Worm (Caenorhabditis elegans): ENCODE results near the gene crn-7.

DNA sequence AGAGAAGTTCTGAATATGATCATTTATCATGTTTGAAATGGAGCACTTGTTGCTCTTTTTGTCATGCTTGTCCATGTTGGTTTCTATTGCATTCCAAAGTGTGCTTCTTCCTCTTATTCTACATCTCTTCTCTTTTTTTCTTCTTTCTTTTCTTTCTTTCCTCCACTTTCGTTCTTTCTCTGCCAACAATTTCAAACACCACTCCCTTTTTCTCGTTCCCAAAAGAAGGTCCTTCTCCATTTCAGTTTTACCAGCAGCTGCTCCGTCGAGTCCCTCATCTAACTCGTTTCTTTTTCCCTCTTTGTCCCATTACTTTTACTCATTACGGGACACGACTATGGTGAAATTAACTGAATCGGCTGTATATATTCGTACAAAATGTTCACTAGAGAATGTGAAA, 13.4 kb upstream of the crn-7 start, which contains the start of gene F09G8.5:
- TF ChIP-seq unc-62 (GFP tag; optimal IDR thresholded peaks at IDR 0.05), result no peak
- no peak for TF ChIP-seq ztf-11 (tag; optimal IDR thresholded peaks at IDR 0.05)
- no peak for TF ChIP-seq nhr-12 (tag; optimal IDR thresholded peaks at IDR 0.05)
- TF ChIP-seq snpc-4 (tag; optimal IDR thresholded peaks at IDR 0.05), result no peak
- TF ChIP-seq pha-4 (tag; optimal IDR thresholded peaks at IDR 0.05), result no peak
- TF ChIP-seq blmp-1 (tag; optimal IDR thresholded peaks at IDR 0.05), result no peak
- TF ChIP-seq lsy-2 (tag; optimal IDR thresholded peaks at IDR 0.05), result no peak
- no peak for TF ChIP-seq lin-13 (tag; optimal IDR thresholded peaks at IDR 0.05)
- TF ChIP-seq nhr-76 (tag; optimal IDR thresholded peaks at IDR 0.05), result no peak
- no peak for TF ChIP-seq unc-39 (tag; optimal IDR thresholded peaks at IDR 0.05)
- TF ChIP-seq ces-1 (GFP tag; optimal IDR thresholded peaks at IDR 0.05), result no peak
- TF ChIP-seq ceh-83 (GFP tag; optimal IDR thresholded peaks at IDR 0.05), result no peak
